1 fruit fly cellular context compared by ENCODE assay signal in genomic region chr3L:17804511-17804910, dm6.
TF ChIP-seq lines count a peak whose summit lies in the region.

Gene ais (minus strand): TSS chr3L:17804715.

TF ChIP-seq in whole organism, embryonic, 481 proteins besides CTCF, POLR2A, EP300 and RAD21 (continued from another document):
- TF ChIP-seq nmo (GFP tag; optimal IDR thresholded peaks at IDR 0.05; lab: Kevin White, UChicago) (peak; percentile 9), Optix (GFP tag; IDR thresholded peaks at IDR 0.05; lab: Robert Waterston, UW) (no peak), kay (GFP tag; optimal IDR thresholded peaks at IDR 0.05; lab: Kevin White, UChicago) (no peak), CG5953 (GFP tag; IDR thresholded peaks at IDR 0.05; lab: Robert Waterston, UW) (no peak), peb (GFP tag; IDR thresholded peaks at IDR 0.05; lab: Robert Waterston, UW) (no peak), CG6813 (GFP tag; optimal IDR thresholded peaks at IDR 0.05; lab: Kevin White, UChicago) (no peak), CG1832 (GFP tag; optimal IDR thresholded peaks at IDR 0.05; lab: Kevin White, UChicago) (no peak), CG4424 (GFP tag; optimal IDR thresholded peaks at IDR 0.05; lab: Kevin White, UChicago) (no peak), CG1024 (GFP tag; IDR thresholded peaks at IDR 0.05; lab: Robert Waterston, UW) (no peak), psq (GFP tag; optimal IDR thresholded peaks at IDR 0.05; lab: Kevin White, UChicago) (no peak), dati (GFP tag; IDR thresholded peaks at IDR 0.05; lab: Robert Waterston, UW) (no peak), CG7987 (GFP tag; optimal IDR thresholded peaks at IDR 0.05; lab: Kevin White, UChicago) (no peak), CG10959 (GFP tag; IDR thresholded peaks at IDR 0.05; lab: Robert Waterston, UW) (no peak), knrl (GFP tag; IDR thresholded peaks at IDR 0.05; lab: Robert Waterston, UW; ENCODE audit: partially characterized antibody) (no peak), inv (GFP tag; IDR thresholded peaks at IDR 0.05; lab: Robert Waterston, UW; ENCODE audit: partially characterized antibody) (no peak), CG30431 (GFP tag; optimal IDR thresholded peaks at IDR 0.05; lab: Kevin White, UChicago) (no peak), Taf1 (GFP tag; IDR thresholded peaks at IDR 0.05; lab: Robert Waterston, UW) (no peak), CG30020 (tag; optimal IDR thresholded peaks at IDR 0.05; lab: Kevin White, UChicago) (no peak), CG4404 (GFP tag; IDR thresholded peaks at IDR 0.05; lab: Robert Waterston, UW) (no peak), mirr (GFP tag; optimal IDR thresholded peaks at IDR 0.05; lab: Kevin White, UChicago) (no peak), bsh (GFP tag; optimal IDR thresholded peaks at IDR 0.05; lab: Kevin White, UChicago) (no peak), onecut (GFP tag; IDR thresholded peaks at IDR 0.05; lab: Robert Waterston, UW) (no peak), Oaz (GFP tag; IDR thresholded peaks at IDR 0.05; lab: Robert Waterston, UW) (no peak; the same call in 1 of the 2 replicates), dimm (GFP tag; IDR thresholded peaks at IDR 0.05; lab: Robert Waterston, UW) (no peak), stwl (tag; optimal IDR thresholded peaks at IDR 0.05; lab: Kevin White, UChicago) (peak; percentile 63), CG4820 (GFP tag; optimal IDR thresholded peaks at IDR 0.05; lab: Kevin White, UChicago) (no peak), CG16815 (GFP tag; optimal IDR thresholded peaks at IDR 0.05; lab: Kevin White, UChicago) (no peak), her (GFP tag; optimal IDR thresholded peaks at IDR 0.05; lab: Kevin White, UChicago) (no peak), Gug (GFP tag; IDR thresholded peaks at IDR 0.05; lab: Robert Waterston, UW) (no peak), CG12942 (GFP tag; optimal IDR thresholded peaks at IDR 0.05; lab: Kevin White, UChicago) (no peak), Spps (tag; optimal IDR thresholded peaks at IDR 0.05; lab: Kevin White, UChicago) (no peak), ERR (GFP tag; optimal IDR thresholded peaks at IDR 0.05; lab: Kevin White, UChicago) (no peak), Deaf1 (tag; optimal IDR thresholded peaks at IDR 0.05; lab: Kevin White, UChicago) (no peak), slp2 (GFP tag; optimal IDR thresholded peaks at IDR 0.05; lab: Kevin White, UChicago) (no peak), CG14014 (GFP tag; IDR thresholded peaks at IDR 0.05; lab: Robert Waterston, UW) (peak; percentile 24; the same call in 1 of the 2 replicates), Lpt (GFP tag; optimal IDR thresholded peaks at IDR 0.05; lab: Kevin White, UChicago) (no peak), Fer1 (GFP tag; optimal IDR thresholded peaks at IDR 0.05; lab: Kevin White, UChicago) (no peak), br (optimal IDR thresholded peaks at IDR 0.05; lab: Kevin White, UChicago) (no peak), CG3407 (GFP tag; optimal IDR thresholded peaks at IDR 0.05; lab: Kevin White, UChicago) (no peak), CG12744 (GFP tag; optimal IDR thresholded peaks at IDR 0.05; lab: Kevin White, UChicago) (no peak), nom (GFP tag; optimal IDR thresholded peaks at IDR 0.05; lab: Kevin White, UChicago) (no peak), grau (tag; optimal IDR thresholded peaks at IDR 0.05; lab: Kevin White, UChicago) (peak; percentile 41)
TF ChIP-seq in whole organism, embryonic: peak in this region for 65.
